Fruit fly (Drosophila melanogaster): ENCODE data around the gene PolH.

PolH gene

dm6 chr3L:21936152-21936551, 5.5 kb downstream of the PolH start:
- TF ChIP-seq zen2 (GFP tag; IDR thresholded peaks at IDR 0.05; ENCODE audit: partially characterized antibody) (no peak), Pdp1 (GFP tag; optimal IDR thresholded peaks at IDR 0.05) (no peak), CG7372 (GFP tag; IDR thresholded peaks at IDR 0.05) (0 out of 2 replicates have a peak, but pooled peaks have one; percentile 10), exex (tag; optimal IDR thresholded peaks at IDR 0.05) (peak; percentile 72), CG8281 (tag; optimal IDR thresholded peaks at IDR 0.05) (peak; percentile 97), sna (GFP tag; IDR thresholded peaks at IDR 0.05; ENCODE audit: partially characterized antibody) (no peak), Hr51 (GFP tag; optimal IDR thresholded peaks at IDR 0.05) (no peak), Elba2 (GFP tag; optimal IDR thresholded peaks at IDR 0.05) (no peak), odd (GFP tag; optimal IDR thresholded peaks at IDR 0.05) (no peak), dm (GFP tag; optimal IDR thresholded peaks at IDR 0.05) (no peak), CG1529 (GFP tag; optimal IDR thresholded peaks at IDR 0.05) (no peak), tna (GFP tag; IDR thresholded peaks at IDR 0.05; ENCODE audit: partially characterized antibody) (no peak), CG10462 (GFP tag; optimal IDR thresholded peaks at IDR 0.05) (no peak), ato (GFP tag; IDR thresholded peaks at IDR 0.05; ENCODE audit: partially characterized antibody) (no peak), sd (tag; optimal IDR thresholded peaks at IDR 0.05) (peak; percentile 53), Abd-B (GFP tag; optimal IDR thresholded peaks at IDR 0.05) (no peak), Med (GFP tag) (peak; percentile 57), CG33557 (GFP tag; optimal IDR thresholded peaks at IDR 0.05) (no peak), CG5245 (GFP tag; optimal IDR thresholded peaks at IDR 0.05) (no peak), az2 (GFP tag; optimal IDR thresholded peaks at IDR 0.05) (no peak), CG6175 (GFP tag; IDR thresholded peaks at IDR 0.05) (no peak), Nf-YA (GFP tag; IDR thresholded peaks at IDR 0.05) (no peak), HHEX (GFP tag; optimal IDR thresholded peaks at IDR 0.05) (no peak), mirr (GFP tag; optimal IDR thresholded peaks at IDR 0.05) (peak; percentile 31), dmrt99B (tag; optimal IDR thresholded peaks at IDR 0.05) (no peak), CG2120 (GFP tag; optimal IDR thresholded peaks at IDR 0.05) (no peak), Sox102F (GFP tag; optimal IDR thresholded peaks at IDR 0.05) (no peak), CG32767 (GFP tag; IDR thresholded peaks at IDR 0.05) (no peak), CG1233 (GFP tag; optimal IDR thresholded peaks at IDR 0.05) (peak; percentile 36), br (optimal IDR thresholded peaks at IDR 0.05) (no peak), sisA (GFP tag; IDR thresholded peaks at IDR 0.05) (no peak), phol (tag; optimal IDR thresholded peaks at IDR 0.05) (no peak)

- TF ChIP-seq CG6765 (GFP tag; optimal IDR thresholded peaks at IDR 0.05) (no peak), Pdp1 (GFP tag; optimal IDR thresholded peaks at IDR 0.05) (peak in 1 of 2 experiments; percentile 8), CG42726 (GFP tag; IDR thresholded peaks at IDR 0.05; ENCODE audit: partially characterized antibody) (no peak), CG18619 (GFP tag; optimal IDR thresholded peaks at IDR 0.05) (no peak), CG10543 (GFP tag; optimal IDR thresholded peaks at IDR 0.05) (peak; percentile 63), sd (tag; optimal IDR thresholded peaks at IDR 0.05) (peak; percentile 84), bsh (GFP tag; optimal IDR thresholded peaks at IDR 0.05) (peak in 1 of 2 experiments; percentile 16), C15 (GFP tag; IDR thresholded peaks at IDR 0.05) (no peak), cwo (GFP tag; optimal IDR thresholded peaks at IDR 0.05) (peak; percentile 46), dati (GFP tag; IDR thresholded peaks at IDR 0.05) (no peak), grn (GFP tag; optimal IDR thresholded peaks at IDR 0.05) (peak; percentile 33), Nf-YC (tag; optimal IDR thresholded peaks at IDR 0.05) (peak; percentile 66), lab (GFP tag; optimal IDR thresholded peaks at IDR 0.05) (peak; percentile 42), Meics (GFP tag; optimal IDR thresholded peaks at IDR 0.05) (peak; percentile 40), nom (GFP tag; optimal IDR thresholded peaks at IDR 0.05) (peak; percentile 78), Deaf1 (tag; optimal IDR thresholded peaks at IDR 0.05) (peak; percentile 93), CG33213 (GFP tag; optimal IDR thresholded peaks at IDR 0.05) (no peak), Adf1 (GFP tag; IDR thresholded peaks at IDR 0.05) (no peak), CG12769 (tag; optimal IDR thresholded peaks at IDR 0.05) (peak; percentile 59), Hey (tag; optimal IDR thresholded peaks at IDR 0.05) (peak; percentile 11), CG2712 (tag; optimal IDR thresholded peaks at IDR 0.05) (no peak)
Observed at dm6 chr3L:21934462-21934861, 7.2 kb downstream of the PolH start, which contains the start of gene SLC22A. Gene SLC22A, plus strand, starts transcription at chr3L:21934704.
